Worm (Caenorhabditis elegans) whole organism, mixed stage, embryonic: Measurements from ENCODE around the gene ZK930.7.

Experiments
- M03D4.4 ChIP-seq: sonication (generic microtip); optimal IDR thresholded peaks from 2 replicates; lab custom pipeline; 2017; ENCODE audit warnings: mild to moderate bottlenecking, missing genetic modification characterization, missing compliant biosample characterization
- bed-3 ChIP-seq: fragments of 200-800 bp; sonication (Bioruptor generic); optimal IDR thresholded peaks from 3 replicates; lab custom pipeline; 2018; ENCODE audit warnings: mild to moderate bottlenecking, missing genetic modification characterization, moderate library complexity, missing compliant biosample characterization
- blmp-1 ChIP-seq: fragments of 150-350 bp; optimal IDR thresholded peaks from 2 replicates; lab custom pipeline; 2014; ENCODE audit warnings: missing biosample characterization, missing genetic modification characterization
- ceh-39 ChIP-seq: fragments of 150-350 bp; optimal IDR thresholded peaks from 2 replicates; lab custom pipeline; 2014; ENCODE audit warnings: missing biosample characterization, missing genetic modification characterization
- ceh-43 ChIP-seq: fragments of 200-800 bp; sonication (Bioruptor generic); optimal IDR thresholded peaks from 2 replicates; lab custom pipeline; 2018; ENCODE audit warnings: mild to moderate bottlenecking, missing genetic modification characterization, moderate library complexity, missing compliant biosample characterization
- ceh-83 ChIP-seq: fragments of 200-800 bp; sonication (Bioruptor generic); optimal IDR thresholded peaks from 2 replicates; lab custom pipeline; 2018; ENCODE audit warnings: mild to moderate bottlenecking, missing genetic modification characterization, missing compliant biosample characterization
- ces-1 ChIP-seq: fragments of 150-350 bp; optimal IDR thresholded peaks from 2 replicates; lab custom pipeline; 2014; ENCODE audit warnings: missing biosample characterization, missing genetic modification reagents, missing genetic modification characterization
- cnd-1 ChIP-seq: fragments of 200-800 bp; sonication (Bioruptor generic); optimal IDR thresholded peaks from 2 replicates; lab custom pipeline; 2018; ENCODE audit warnings: mild to moderate bottlenecking, missing genetic modification characterization, missing compliant biosample characterization
- drap-1 ChIP-seq: fragments of 200-800 bp; sonication (Bioruptor generic); optimal IDR thresholded peaks from 3 replicates; lab custom pipeline; 2018; ENCODE audit warnings: mild to moderate bottlenecking, missing genetic modification characterization, missing compliant biosample characterization
- elt-1 ChIP-seq: sonication (generic microtip); optimal IDR thresholded peaks from 2 replicates; lab custom pipeline; 2017; ENCODE audit warnings: missing genetic modification characterization, mild to moderate bottlenecking, missing compliant biosample characterization, antibody characterized with exemption, moderate library complexity, borderline replicate concordance; ENCODE audit not compliant: insufficient read depth
- flh-1 ChIP-seq: fragments of 200-800 bp; sonication (Bioruptor generic); optimal IDR thresholded peaks from 2 replicates; lab custom pipeline; 2018; ENCODE audit warnings: mild to moderate bottlenecking, missing genetic modification characterization, moderate library complexity, missing compliant biosample characterization
- ham-2 ChIP-seq: fragments of 200-800 bp; sonication (Bioruptor generic); optimal IDR thresholded peaks from 2 replicates; lab custom pipeline; 2018; ENCODE audit warnings: mild to moderate bottlenecking, missing genetic modification characterization, missing compliant biosample characterization
- hlh-1 ChIP-seq: fragments of 150-350 bp; optimal IDR thresholded peaks from 2 replicates; lab custom pipeline; 2014; ENCODE audit warnings: missing biosample characterization, missing genetic modification reagents, missing genetic modification characterization
- lin-13 ChIP-seq: fragments of 150-350 bp; optimal IDR thresholded peaks from 2 replicates; lab custom pipeline; 2014; ENCODE audit warnings: missing biosample characterization, missing genetic modification characterization
- lin-32 ChIP-seq: fragments of 200-800 bp; sonication (Bioruptor generic); optimal IDR thresholded peaks from 2 replicates; lab custom pipeline; 2018; ENCODE audit warnings: mild to moderate bottlenecking, missing genetic modification characterization, missing compliant biosample characterization
- lsy-2 ChIP-seq: fragments of 150-350 bp; optimal IDR thresholded peaks from 2 replicates; lab custom pipeline; 2014; ENCODE audit warnings: missing biosample characterization, missing genetic modification characterization
- mab-5 ChIP-seq: fragments of 150-350 bp; optimal IDR thresholded peaks from 2 replicates; lab custom pipeline; 2014; ENCODE audit warnings: missing biosample characterization, missing genetic modification characterization
- mep-1 ChIP-seq: fragments of 150-350 bp; optimal IDR thresholded peaks from 2 replicates; lab custom pipeline; 2017; ENCODE audit warnings: missing biosample characterization, missing genetic modification reagents, missing genetic modification characterization, inconsistent platforms
- mls-2 ChIP-seq: sonication (generic microtip); optimal IDR thresholded peaks from 2 replicates; lab custom pipeline; 2016; ENCODE audit warnings: mild to moderate bottlenecking, missing genetic modification characterization, moderate library complexity, missing compliant biosample characterization
- nhr-12 ChIP-seq: fragments of 150-350 bp; optimal IDR thresholded peaks from 2 replicates; lab custom pipeline; 2014; ENCODE audit warnings: missing biosample characterization, missing genetic modification characterization
- nhr-2 ChIP-seq: fragments of 150-350 bp; optimal IDR thresholded peaks from 2 replicates; lab custom pipeline; 2014; ENCODE audit warnings: missing biosample characterization, missing genetic modification characterization
- nhr-237 ChIP-seq: fragments of 150-350 bp; optimal IDR thresholded peaks from 2 replicates; lab custom pipeline; 2014; ENCODE audit warnings: missing biosample characterization, missing genetic modification characterization
- nhr-28 ChIP-seq: fragments of 150-350 bp; optimal IDR thresholded peaks from 2 replicates; lab custom pipeline; 2014; ENCODE audit warnings: missing biosample characterization, missing genetic modification characterization
- nhr-76 ChIP-seq: sonication (generic microtip); optimal IDR thresholded peaks from 2 replicates; lab custom pipeline; 2017; ENCODE audit warnings: missing biosample characterization, missing genetic modification characterization
- pha-4 ChIP-seq: fragments of 150-350 bp; optimal IDR thresholded peaks from 2 replicates; lab custom pipeline; 2018; ENCODE audit warnings: missing biosample characterization, missing genetic modification reagents, missing genetic modification characterization
- sem-2 ChIP-seq: fragments of 200-800 bp; sonication (Bioruptor generic); optimal IDR thresholded peaks from 2 replicates; lab custom pipeline; 2018; ENCODE audit warnings: mild to moderate bottlenecking, missing genetic modification characterization, missing compliant biosample characterization
- snpc-4 ChIP-seq: fragments of 150-350 bp; optimal IDR thresholded peaks from 2 replicates; lab custom pipeline; 2014; ENCODE audit warnings: missing biosample characterization, missing genetic modification characterization
- sptf-1 ChIP-seq: sonication (generic microtip); optimal IDR thresholded peaks from 2 replicates; lab custom pipeline; 2017; ENCODE audit warnings: mild to moderate bottlenecking, missing genetic modification characterization, moderate library complexity, missing compliant biosample characterization
- tbx-8 ChIP-seq: fragments of 200-800 bp; sonication (Bioruptor generic); optimal IDR thresholded peaks from 2 replicates; lab custom pipeline; 2018; ENCODE audit warnings: mild to moderate bottlenecking, missing genetic modification characterization, moderate library complexity, missing compliant biosample characterization
- unc-120 ChIP-seq: sonication (generic microtip); optimal IDR thresholded peaks from 2 replicates; lab custom pipeline; 2017; ENCODE audit warnings: missing genetic modification characterization, missing compliant biosample characterization; ENCODE audit not compliant: poor library complexity, severe bottlenecking
- unc-39 ChIP-seq: fragments of 150-350 bp; optimal IDR thresholded peaks from 2 replicates; lab custom pipeline; 2014; ENCODE audit warnings: missing biosample characterization, missing genetic modification characterization
- unc-62 ChIP-seq: fragments of 150-350 bp; optimal IDR thresholded peaks from 2 replicates; lab custom pipeline; 2014; ENCODE audit warnings: missing biosample characterization, missing genetic modification reagents, missing genetic modification characterization
- zip-8 ChIP-seq: fragments of 150-350 bp; optimal IDR thresholded peaks from 2 replicates; lab custom pipeline; 2014; ENCODE audit warnings: missing biosample characterization, missing genetic modification characterization
- ztf-11 ChIP-seq: fragments of 150-350 bp; optimal IDR thresholded peaks from 2 replicates; lab custom pipeline; 2014; ENCODE audit warnings: missing biosample characterization, missing genetic modification characterization

ZK930.7 gene

ce11 chrII:11874674-11875198 lies 39.7 kb upstream of the ZK930.7 start, which contains the start of the genes npp-3 and top-2:
npp-3 (minus strand) TSS chrII:11874788.
top-2 (plus strand) TSS chrII:11875148.
- no peak for TF ChIP-seq zip-8
- TF ChIP-seq pha-4 (tag; lab: Kevin White, UChicago): peak; percentile 88
- no peak for TF ChIP-seq bed-3 (GFP tag; lab: Kevin White, UChicago)
- peak; percentile 38 for TF ChIP-seq ham-2
- TF ChIP-seq nhr-12: no peak
- no peak for TF ChIP-seq ceh-43
- no peak for TF ChIP-seq mab-5 (tag; lab: Kevin White, UChicago)
- TF ChIP-seq elt-1 (tag; lab: Kevin White, UChicago): no peak
- TF ChIP-seq ceh-39: peak; percentile 94
- peak; percentile 23 for TF ChIP-seq cnd-1 (tag; lab: Kevin White, UChicago)
- peak; percentile 42 for TF ChIP-seq hlh-1 (tag; lab: Kevin White, UChicago)
- no peak for TF ChIP-seq mls-2
- peak; percentile 83 for TF ChIP-seq nhr-237 (tag; lab: Kevin White, UChicago)
- no peak for TF ChIP-seq M03D4.4
- TF ChIP-seq drap-1 (GFP tag; lab: Kevin White, UChicago): peak; percentile 68
- no peak for TF ChIP-seq unc-39
- TF ChIP-seq ces-1 (GFP tag; lab: Kevin White, UChicago): peak; percentile 79
- TF ChIP-seq unc-120 (tag; lab: Kevin White, UChicago): peak; percentile 21
- no peak for TF ChIP-seq sem-2 (GFP tag; lab: Kevin White, UChicago)
- TF ChIP-seq lsy-2 (tag; lab: Kevin White, UChicago): peak; percentile 99
- no peak for TF ChIP-seq unc-62
- peak; percentile 55 for TF ChIP-seq sptf-1 (tag; lab: Kevin White, UChicago)
- peak; percentile 89 for TF ChIP-seq lin-13 (tag; lab: Kevin White, UChicago)
- no peak for TF ChIP-seq flh-1
- TF ChIP-seq nhr-2 (tag; lab: Kevin White, UChicago): no peak
- TF ChIP-seq nhr-28: no peak
- no peak for TF ChIP-seq blmp-1
- TF ChIP-seq mep-1 (tag; lab: Kevin White, UChicago): peak; percentile 77
- no peak for TF ChIP-seq nhr-76 (tag; lab: Kevin White, UChicago)
- TF ChIP-seq snpc-4: no peak

ce11 chrII:11879784-11880183 lies 34.6 kb upstream of the ZK930.7 start:
- no peak for TF ChIP-seq nhr-2 (tag; lab: Kevin White, UChicago)
- TF ChIP-seq nhr-12: no peak

ce11 chrII:11880456-11881353 lies 33.7 kb upstream of the ZK930.7 start:
- TF ChIP-seq ceh-39 (peak; percentile 15), unc-120 (tag; lab: Kevin White, UChicago) (no peak), pha-4 (tag; lab: Kevin White, UChicago) (no peak), M03D4.4 (peak; percentile 29), lin-32 (GFP tag; lab: Kevin White, UChicago) (no peak), blmp-1 (peak; percentile 67), nhr-12 (no peak), ham-2 (peak; percentile 16), nhr-2 (tag; lab: Kevin White, UChicago) (peak; percentile 81), elt-1 (tag; lab: Kevin White, UChicago) (no peak), unc-62 (no peak), flh-1 (no peak)

ce11 chrII:11883648-11884047 lies 30.8 kb upstream of the ZK930.7 start, which contains the start of gene ZK930.6:
ZK930.6 (plus strand) TSS chrII:11883948.
- TF ChIP-seq nhr-12: no peak
- TF ChIP-seq ztf-11 (tag; lab: Kevin White, UChicago): no peak
- TF ChIP-seq ceh-83 (GFP tag; lab: Kevin White, UChicago): no peak
- TF ChIP-seq lsy-2 (tag; lab: Kevin White, UChicago): no peak
- no peak for TF ChIP-seq M03D4.4
- no peak for TF ChIP-seq lin-32 (GFP tag; lab: Kevin White, UChicago)
- no peak for TF ChIP-seq mep-1 (tag; lab: Kevin White, UChicago)
- no peak for TF ChIP-seq tbx-8 (GFP tag; lab: Kevin White, UChicago)
- no peak for TF ChIP-seq bed-3 (GFP tag; lab: Kevin White, UChicago)
- TF ChIP-seq, all 35 proteins: peak for 0
